Worm (Caenorhabditis elegans) whole organism, mixed stage, embryonic: Measurements from ENCODE around the gene F56D6.13.

Experiments
- blmp-1 ChIP-seq: fragments of 150-350 bp; optimal IDR thresholded peaks from 2 replicates; lab custom pipeline; 2014; ENCODE audit warnings: missing biosample characterization, missing genetic modification characterization
- snpc-4 ChIP-seq: fragments of 150-350 bp; optimal IDR thresholded peaks from 2 replicates; lab custom pipeline; 2014; ENCODE audit warnings: missing biosample characterization, missing genetic modification characterization

DNA sequence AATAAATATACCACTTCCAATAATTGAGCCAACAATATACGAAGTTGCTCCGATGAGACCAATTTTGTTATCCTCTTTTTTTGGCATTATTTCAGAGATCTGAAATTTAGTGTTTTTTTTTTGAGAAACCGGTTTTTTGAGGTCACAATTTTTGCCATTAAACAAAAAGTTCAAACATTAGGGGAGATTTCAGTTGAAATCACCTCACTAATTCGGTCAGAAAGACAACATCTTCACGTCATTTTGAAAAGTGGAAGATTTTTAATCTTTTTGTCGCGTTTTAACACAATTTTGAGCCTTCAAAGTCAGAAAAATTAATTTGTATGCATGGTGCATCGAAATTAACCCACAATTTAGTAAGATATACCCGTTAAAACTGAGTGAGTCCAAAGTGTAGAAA, 44.3 kb upstream of the F56D6.13 start, which contains the start of gene aat-8:
- TF ChIP-seq blmp-1 (tag; lab: Kevin White, UChicago) (no peak), snpc-4 (no peak)
